Fruit fly (Drosophila melanogaster) whole organism, prepupa: ENCODE results near the gene CG8892.

Experiments
- Blimp-1 ChIP-seq: fragments of 200-800 bp; sonication (Bioruptor generic); optimal IDR thresholded peaks from 3 replicates; lab custom pipeline; 2017; ENCODE audit warnings: missing biosample characterization, missing genetic modification characterization, mild to moderate bottlenecking, moderate library complexity, missing genetic modification reagents
- CG11902 ChIP-seq: fragments of 200-800 bp; sonication (Bioruptor generic); optimal IDR thresholded peaks from 3 replicates; lab custom pipeline; 2016; ENCODE audit warnings: missing biosample characterization, missing genetic modification characterization
- CG15336 ChIP-seq: fragments of 200-800 bp; sonication (Bioruptor generic); IDR thresholded peaks from 2 replicates; pipeline ENCODE4 v1.3.6; 2022; ENCODE audit warnings: missing biosample characterization, missing genetic modification characterization
- CG34406 ChIP-seq: fragments of 200-800 bp; sonication (Bioruptor generic); optimal IDR thresholded peaks from 3 replicates; lab custom pipeline; 2016; ENCODE audit warnings: missing biosample characterization, missing genetic modification characterization
- CG6163 ChIP-seq: fragments of 200-800 bp; sonication (Bioruptor generic); IDR thresholded peaks from 3 replicates; pipeline ENCODE4 v1.3.6; 2022; ENCODE audit warnings: missing biosample characterization, missing genetic modification characterization
- CG6276 ChIP-seq: fragments of 200-800 bp; sonication (Bioruptor generic); optimal IDR thresholded peaks from 2 replicates; lab custom pipeline; 2017; ENCODE audit warnings: missing biosample characterization, mild to moderate bottlenecking, missing genetic modification characterization
- CG7368 ChIP-seq: fragments of 200-800 bp; sonication (Bioruptor generic); optimal IDR thresholded peaks from 3 replicates; lab custom pipeline; 2016; ENCODE audit warnings: missing biosample characterization, missing genetic modification characterization
- Eip75B ChIP-seq: fragments of 200-800 bp; sonication (Bioruptor generic); optimal IDR thresholded peaks from 3 replicates; lab custom pipeline; 2016; ENCODE audit warnings: missing biosample characterization, missing genetic modification characterization
- Eip78C ChIP-seq: fragments of 200-800 bp; sonication (Bioruptor generic); peaks from one replicate; lab custom pipeline; 2016; ENCODE audit warnings: missing biosample characterization, missing genetic modification characterization
- Ets21C ChIP-seq: fragments of 200-800 bp; sonication (Bioruptor generic); optimal IDR thresholded peaks from 3 replicates; lab custom pipeline; 2016; ENCODE audit warnings: missing biosample characterization, missing genetic modification characterization
- Hr39 ChIP-seq: fragments of 200-800 bp; sonication (Bioruptor generic); optimal IDR thresholded peaks from 2 replicates; lab custom pipeline; 2016; ENCODE audit warnings: missing biosample characterization, missing genetic modification characterization
- achi ChIP-seq: fragments of 200-800 bp; sonication (Bioruptor generic); optimal IDR thresholded peaks from 3 replicates; lab custom pipeline; 2016; ENCODE audit warnings: missing biosample characterization, missing genetic modification characterization
- eg ChIP-seq: fragments of 200-800 bp; sonication (Bioruptor generic); IDR thresholded peaks from 3 replicates; pipeline ENCODE4 v1.3.6; 2022; ENCODE audit warnings: missing biosample characterization, missing genetic modification characterization
- esn ChIP-seq: fragments of 200-800 bp; sonication (Bioruptor generic); optimal IDR thresholded peaks from 2 replicates; lab custom pipeline; 2016; ENCODE audit warnings: missing biosample characterization, mild to moderate bottlenecking, missing genetic modification characterization, moderate library complexity

DNA sequence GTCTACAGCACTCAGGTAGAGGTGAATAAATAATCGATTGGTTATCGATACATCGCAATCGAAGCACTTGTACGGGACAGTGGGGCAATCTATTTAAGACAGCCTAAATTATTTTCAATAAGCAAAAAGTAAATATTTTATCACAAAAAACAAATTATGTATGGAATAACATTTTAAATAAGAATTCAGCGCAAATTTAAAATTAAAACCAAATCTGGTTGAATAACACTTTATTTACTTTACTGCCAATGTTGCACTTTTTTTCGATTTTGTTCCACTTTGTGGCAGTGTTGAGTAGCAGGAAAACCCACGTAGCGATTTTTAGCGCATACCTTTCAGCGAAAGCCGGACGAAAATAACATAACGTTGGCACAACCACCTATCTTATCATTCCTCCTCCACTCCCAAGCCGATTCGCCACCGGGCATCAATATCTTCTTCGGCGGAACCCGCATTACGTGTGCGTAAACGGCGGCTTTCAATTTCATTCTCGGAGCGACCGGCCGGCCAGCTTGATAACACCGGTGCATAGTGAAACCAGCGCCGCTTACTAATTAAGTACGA is 4.3 kb downstream of the CG8892 start, which contains the start of the genes Gmd and CG3792:
- peak; percentile 99 for TF ChIP-seq Eip78C (GFP tag; lab: Kevin White, UChicago)
- TF ChIP-seq Hr39 (GFP tag; lab: Kevin White, UChicago): peak; percentile 94
- no peak for TF ChIP-seq Ets21C (GFP tag; lab: Kevin White, UChicago)
- TF ChIP-seq Blimp-1 (GFP tag; lab: Kevin White, UChicago): peak; percentile 81
- peak; percentile 97 for TF ChIP-seq eg (GFP tag; lab: Robert Waterston, UW)
- TF ChIP-seq CG15336 (GFP tag; lab: Robert Waterston, UW): peak; percentile 95
- no peak for TF ChIP-seq CG6276
- no peak for TF ChIP-seq achi
- peak; percentile 96 for TF ChIP-seq esn (GFP tag; lab: Kevin White, UChicago)
- TF ChIP-seq Eip75B (GFP tag; lab: Kevin White, UChicago): peak; percentile 94
- peak; percentile 91 for TF ChIP-seq CG6163 (GFP tag; lab: Robert Waterston, UW)
- TF ChIP-seq CG7368 (GFP tag; lab: Kevin White, UChicago): no peak
- TF ChIP-seq CG11902 (GFP tag; lab: Kevin White, UChicago): peak; percentile 91
- peak; percentile 92 for TF ChIP-seq CG34406
